Worm (Caenorhabditis elegans) whole organism, L4 larva: ENCODE results near the gene inx-9.

Source experiments
- F10B5.3 ChIP-seq: sonication (generic microtip); optimal IDR thresholded peaks from 2 replicates; lab custom pipeline; 2016; ENCODE audit warnings: mild to moderate bottlenecking, missing genetic modification characterization, missing compliant biosample characterization
- F37D6.2 ChIP-seq: sonication (generic microtip); optimal IDR thresholded peaks from 2 replicates; lab custom pipeline; 2016; ENCODE audit warnings: mild to moderate bottlenecking, missing genetic modification characterization, missing compliant biosample characterization
- T20F7.1 ChIP-seq: fragments of 200-800 bp; sonication (Bioruptor generic); optimal IDR thresholded peaks from 2 replicates; lab custom pipeline; 2018; ENCODE audit warnings: mild to moderate bottlenecking, missing genetic modification characterization, missing compliant biosample characterization
- aha-1 ChIP-seq: fragments of 150-350 bp; peaks from one replicate; lab custom pipeline; 2014; ENCODE audit warnings: missing biosample characterization, missing genetic modification characterization
- ces-1 ChIP-seq: fragments of 150-350 bp; sonication (generic microtip); optimal IDR thresholded peaks from 4 replicates; lab custom pipeline; 2014; ENCODE audit warnings: missing biosample characterization, missing genetic modification reagents, missing genetic modification characterization
- daf-16 ChIP-seq, 3 experiments: sonication (generic microtip); optimal IDR thresholded peaks; 2 replicates each; lab custom pipeline; 2016 to 2017; ENCODE audit warnings: missing genetic modification characterization in 3 of 3, missing genetic modification reagents in 3 of 3, mild to moderate bottlenecking in 2 of 3, missing compliant biosample characterization in 2 of 3, missing biosample characterization in 1 of 3, moderate library complexity in 1 of 3
- fkh-10 ChIP-seq: fragments of 150-350 bp; optimal IDR thresholded peaks from 2 replicates; lab custom pipeline; 2014; ENCODE audit warnings: missing biosample characterization, missing genetic modification reagents, missing genetic modification characterization
- gei-8 ChIP-seq: fragments of 200-800 bp; sonication (Bioruptor generic); optimal IDR thresholded peaks from 2 replicates; lab custom pipeline; 2018; ENCODE audit warnings: mild to moderate bottlenecking, missing genetic modification characterization, missing compliant biosample characterization
- hlh-11 ChIP-seq: fragments of 200-800 bp; sonication (Bioruptor generic); optimal IDR thresholded peaks from 2 replicates; lab custom pipeline; 2018; ENCODE audit warnings: mild to moderate bottlenecking, missing genetic modification characterization, missing compliant biosample characterization
- hlh-30 ChIP-seq: sonication (generic microtip); optimal IDR thresholded peaks from 2 replicates; lab custom pipeline; 2017; ENCODE audit warnings: antibody characterized with exemption, mild to moderate bottlenecking, missing genetic modification characterization, missing compliant biosample characterization; ENCODE audit not compliant: insufficient read depth
- hmg-1.1 ChIP-seq: fragments of 200-800 bp; sonication (Bioruptor generic); IDR thresholded peaks from 2 replicates; pipeline ENCODE4 v1.3.6; 2022; ENCODE audit warnings: missing genetic modification reagents, missing genetic modification characterization, missing compliant biosample characterization
- lim-7 ChIP-seq: fragments of 200-800 bp; sonication (Bioruptor generic); IDR thresholded peaks from 2 replicates; pipeline ENCODE4 v1.3.6; 2022; ENCODE audit warnings: missing genetic modification characterization, missing compliant biosample characterization
- lin-29 ChIP-seq: fragments of 200-800 bp; sonication (Bioruptor generic); IDR thresholded peaks from 2 replicates; pipeline ENCODE4 v1.3.6; 2022; ENCODE audit warnings: missing genetic modification reagents, missing genetic modification characterization, missing compliant biosample characterization
- lsy-2 ChIP-seq, 2 experiments: fragments of 150-350 bp in 1 of 2; sonication (generic microtip) in 1 of 2; optimal IDR thresholded peaks; 2 replicates each; lab custom pipeline; 2014 to 2017; ENCODE audit warnings: missing biosample characterization in 2 of 2, missing genetic modification characterization in 2 of 2
- madf-5 ChIP-seq, 2 experiments: fragments of 200-800 bp; sonication (Bioruptor generic); IDR thresholded peaks; 2 replicates each; pipeline ENCODE4 v1.3.6; 2022; ENCODE audit warnings: missing compliant biosample characterization in 2 of 2, missing genetic modification characterization in 2 of 2
- mes-2 ChIP-seq: sonication (generic microtip); optimal IDR thresholded peaks from 2 replicates; lab custom pipeline; 2016; ENCODE audit warnings: missing genotype, mild to moderate bottlenecking, missing genetic modification characterization, missing compliant biosample characterization; ENCODE audit not compliant: poor library complexity, severe bottlenecking
- mxl-3 ChIP-seq: fragments of 200-800 bp; sonication (Bioruptor generic); optimal IDR thresholded peaks from 2 replicates; lab custom pipeline; 2018; ENCODE audit warnings: mild to moderate bottlenecking, missing genetic modification characterization, missing compliant biosample characterization
- nhr-102 ChIP-seq: sonication (generic microtip); optimal IDR thresholded peaks from 2 replicates; lab custom pipeline; 2016; ENCODE audit warnings: mild to moderate bottlenecking, missing genetic modification characterization, moderate library complexity, missing compliant biosample characterization
- nhr-111 ChIP-seq: fragments of 200-800 bp; sonication (Bioruptor generic); optimal IDR thresholded peaks from 2 replicates; lab custom pipeline; 2018; ENCODE audit warnings: mild to moderate bottlenecking, missing genetic modification characterization, missing compliant biosample characterization
- nhr-77 ChIP-seq: fragments of 150-350 bp; optimal IDR thresholded peaks from 2 replicates; lab custom pipeline; 2014; ENCODE audit warnings: missing biosample characterization, missing genetic modification characterization
- pha-4 ChIP-seq, 2 experiments: fragments of 150-350 bp in 1 of 2; fragments of 200-800 bp in 1 of 2; sonication (Bioruptor generic) in 1 of 2; IDR thresholded peaks in 1 of 2; optimal IDR thresholded peaks in 1 of 2; 2 replicates each; pipeline versions ENCODE4 v1.3.6 to Lab custom; 2014 to 2022; ENCODE audit warnings: missing genetic modification characterization in 2 of 2, missing genetic modification reagents in 2 of 2, missing biosample characterization in 1 of 2, missing compliant biosample characterization in 1 of 2
- skn-1 ChIP-seq: fragments of 150-350 bp; optimal IDR thresholded peaks from 2 replicates; lab custom pipeline; 2014; ENCODE audit warnings: missing biosample characterization, missing genetic modification characterization
- snpc-1.2 ChIP-seq: fragments of 200-800 bp; sonication (Bioruptor generic); IDR thresholded peaks from 2 replicates; pipeline ENCODE4 v1.3.6; 2022; ENCODE audit warnings: missing genetic modification reagents, missing genetic modification characterization, missing compliant biosample characterization
- snpc-4 ChIP-seq: fragments of 150-350 bp; optimal IDR thresholded peaks from 2 replicates; lab custom pipeline; 2014; ENCODE audit warnings: missing biosample characterization, missing genetic modification characterization
- spr-3 ChIP-seq: fragments of 200-800 bp; sonication (Bioruptor generic); optimal IDR thresholded peaks from 2 replicates; lab custom pipeline; 2018; ENCODE audit warnings: mild to moderate bottlenecking, missing genetic modification characterization, missing compliant biosample characterization
- unc-62 ChIP-seq, 3 experiments: fragments of 150-350 bp in 1 of 3; sonication (generic microtip); optimal IDR thresholded peaks in 2 of 3; peaks in 1 of 3; 1 replicate in 1 of 3; 2 replicates in 2 of 3; lab custom pipeline; 2014 to 2017; ENCODE audit warnings: missing biosample characterization in 3 of 3, missing genetic modification characterization in 3 of 3, missing genetic modification reagents in 3 of 3, missing genotype in 1 of 3
- vab-7 ChIP-seq: fragments of 200-800 bp; sonication (Bioruptor generic); IDR thresholded peaks from 2 replicates; pipeline ENCODE4 v1.3.6; 2022; ENCODE audit warnings: missing genetic modification reagents, missing genetic modification characterization, missing compliant biosample characterization
- zip-11 ChIP-seq: fragments of 200-800 bp; sonication (Bioruptor generic); IDR thresholded peaks from 2 replicates; pipeline ENCODE4 v1.3.6; 2022; ENCODE audit warnings: missing genetic modification characterization, missing compliant biosample characterization
- ztf-11 ChIP-seq: fragments of 150-350 bp; optimal IDR thresholded peaks from 2 replicates; lab custom pipeline; 2014; ENCODE audit warnings: missing biosample characterization, missing genetic modification characterization

The inx-9 gene

DNA sequence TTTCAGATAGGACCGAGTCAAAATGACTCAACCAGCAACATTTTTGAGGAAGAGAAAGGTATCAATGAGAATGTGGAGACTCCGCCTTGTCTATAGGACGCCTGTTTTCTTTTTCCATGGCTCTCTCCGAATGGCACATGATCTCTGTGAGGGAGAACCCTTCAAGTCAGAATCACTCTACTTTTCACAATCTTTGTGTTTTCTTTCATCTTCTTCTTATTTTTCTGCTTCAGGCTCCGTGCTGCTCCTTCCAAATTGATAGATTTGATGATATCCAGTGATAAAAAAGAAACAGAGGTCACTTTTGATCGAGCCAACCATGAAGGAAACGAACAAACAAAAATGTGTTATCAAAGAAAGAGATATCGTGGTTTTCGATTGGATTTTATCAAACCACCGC lies 27.1 kb upstream of the inx-9 start, which contains the start of gene ZK809.8 (continued):
- TF ChIP-seq T20F7.1 (GFP tag; lab: Kevin White, UChicago) (no peak), ztf-11 (tag; lab: Kevin White, UChicago) (no peak), skn-1 (no peak), vab-7 (GFP tag; lab: Robert Waterston, UW) (no peak), snpc-4 (tag; lab: Kevin White, UChicago) (no peak), nhr-77 (tag; lab: Kevin White, UChicago) (no peak), daf-16 (GFP tag; optimal IDR thresholded peaks at IDR 0.05; lab: Kevin White, UChicago) (peak in 1 of 2 experiments; percentile 77), daf-16 (tag; optimal IDR thresholded peaks at IDR 0.05; lab: Kevin White, UChicago) (no peak), unc-62 (GFP tag; optimal IDR thresholded peaks at IDR 0.05 in 1 of 2; lab: Kevin White, UChicago) (peak in 1 of 2 experiments; percentile 87), unc-62 (tag; optimal IDR thresholded peaks at IDR 0.05; lab: Kevin White, UChicago) (no peak), mxl-3 (GFP tag; lab: Kevin White, UChicago) (no peak), fkh-10 (GFP tag; lab: Kevin White, UChicago) (no peak), hlh-11 (tag; lab: Kevin White, UChicago) (peak; percentile 44), zip-11 (GFP tag; lab: Robert Waterston, UW) (no peak), ces-1 (GFP tag; lab: Kevin White, UChicago) (no peak)

DNA sequence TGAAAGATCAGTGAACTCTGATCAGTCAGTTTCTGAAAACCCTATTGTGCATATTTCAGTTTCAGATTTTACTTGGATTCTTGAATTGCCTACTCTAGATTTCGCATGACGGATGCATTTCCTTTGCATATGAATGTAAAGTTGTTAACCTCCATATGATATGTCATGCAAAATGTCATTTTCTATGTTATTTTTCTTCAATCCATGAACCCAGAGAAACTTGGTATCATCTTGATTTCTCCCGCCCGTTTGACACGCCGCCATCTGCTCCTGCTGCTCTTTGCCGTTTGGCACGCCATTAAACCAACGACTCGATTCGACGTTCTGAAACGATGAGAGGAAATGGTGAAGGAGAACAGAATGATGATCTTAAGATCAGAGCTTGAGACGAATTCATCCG lies 25.8 kb upstream of the inx-9 start:
- TF ChIP-seq unc-62 (GFP tag; optimal IDR thresholded peaks at IDR 0.05 in 1 of 2; lab: Kevin White, UChicago) (peak in 1 of 2 experiments; percentile 93), unc-62 (tag; optimal IDR thresholded peaks at IDR 0.05; lab: Kevin White, UChicago) (no peak), hmg-1.1 (GFP tag; lab: Robert Waterston, UW) (no peak)

DNA sequence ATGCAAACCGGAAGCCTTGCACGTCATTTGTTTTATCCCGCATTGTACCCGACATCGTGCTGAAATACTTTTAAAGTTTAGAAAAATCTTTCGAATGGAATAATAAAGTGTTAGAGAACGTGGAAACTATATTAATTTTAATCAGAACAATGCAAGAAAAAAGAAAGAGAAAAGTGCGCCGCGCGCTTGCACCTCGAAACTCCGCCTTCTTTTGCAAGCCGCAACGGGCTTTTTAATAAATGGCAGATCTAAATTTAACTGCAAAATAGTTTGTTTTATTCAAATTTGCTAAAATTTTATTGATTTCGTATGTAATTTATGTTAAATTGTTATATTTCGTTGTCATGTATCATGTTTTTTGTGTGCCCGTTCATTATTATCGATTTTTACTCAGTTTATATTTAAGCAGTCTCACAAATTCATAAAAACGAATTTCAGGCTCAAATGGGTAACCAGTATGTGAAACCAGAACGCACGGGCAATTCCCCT lies 24.1 kb upstream of the inx-9 start, which contains the start of the genes acl-3 and ndub-6:
TSS of gene acl-3 (minus strand) at position 59 of the 489 bp plus-strand sequence.
TSS of gene ndub-6 (plus strand) at position 439 of the 489 bp plus-strand sequence.
- TF ChIP-seq lin-29 (GFP tag; lab: Robert Waterston, UW) (no peak), hlh-30 (tag; lab: Kevin White, UChicago) (no peak), gei-8 (GFP tag; lab: Kevin White, UChicago) (no peak), nhr-102 (no peak), pha-4 (GFP tag; IDR thresholded peaks at IDR 0.05; lab: Robert Waterston, UW) (no peak), pha-4 (tag; optimal IDR thresholded peaks at IDR 0.05; lab: Kevin White, UChicago) (no peak), daf-16 (GFP tag; optimal IDR thresholded peaks at IDR 0.05; lab: Kevin White, UChicago) (no peak), daf-16 (tag; optimal IDR thresholded peaks at IDR 0.05; lab: Kevin White, UChicago) (peak; percentile 14), lim-7 (GFP tag; lab: Robert Waterston, UW) (no peak), mes-2 (peak; percentile 64), spr-3 (GFP tag; lab: Kevin White, UChicago) (no peak), nhr-77 (tag; lab: Kevin White, UChicago) (no peak)

DNA sequence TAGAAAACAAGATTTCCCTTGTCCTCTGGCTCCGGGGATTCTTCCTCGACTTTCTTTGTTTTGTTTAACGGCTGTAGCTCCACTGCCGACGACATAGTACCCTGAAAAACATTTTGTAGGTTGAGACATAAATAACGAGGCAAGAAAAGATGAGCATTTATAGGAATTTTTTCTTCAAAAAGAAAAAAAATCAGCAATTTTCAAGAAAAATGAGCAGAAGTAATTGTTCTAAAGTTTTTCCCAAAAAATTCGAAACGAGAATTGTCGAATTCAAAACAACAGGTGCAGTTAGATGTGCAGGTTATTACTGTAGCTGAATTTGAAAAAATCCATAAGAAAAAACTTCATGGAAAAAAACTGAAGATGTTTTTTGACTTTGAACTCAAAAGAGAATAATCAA lies 20.8 kb upstream of the inx-9 start, which contains the start of gene ent-1:
TSS of gene ent-1 (minus strand) at position 101 of the 400 bp plus-strand sequence.
- TF ChIP-seq snpc-4 (tag; lab: Kevin White, UChicago) = no peak
- TF ChIP-seq nhr-111 = no peak
- TF ChIP-seq F37D6.2 (tag; lab: Kevin White, UChicago) = no peak
- TF ChIP-seq madf-5 (GFP tag; IDR thresholded peaks at IDR 0.05; lab: Robert Waterston, UW) = no peak
- TF ChIP-seq snpc-1.2 (GFP tag; lab: Robert Waterston, UW) = no peak
- peak; percentile 70 for TF ChIP-seq aha-1 (tag; lab: Kevin White, UChicago)
- TF ChIP-seq F10B5.3 (tag; lab: Kevin White, UChicago) = no peak
- TF ChIP-seq lsy-2 (tag; optimal IDR thresholded peaks at IDR 0.05; lab: Kevin White, UChicago) = peak in 1 of 2 experiments; percentile 9
- TF ChIP-seq, all 104 proteins: peak for 2
